Worm (Caenorhabditis elegans) whole organism, L4 larva: ENCODE measurements around the gene pmp-5.

Experiments used
- F10B5.3 ChIP-seq: sonication (generic microtip); optimal IDR thresholded peaks from 2 replicates; lab custom pipeline; 2016; ENCODE audit warnings: mild to moderate bottlenecking, missing genetic modification characterization, missing compliant biosample characterization
- F37D6.2 ChIP-seq: sonication (generic microtip); optimal IDR thresholded peaks from 2 replicates; lab custom pipeline; 2016; ENCODE audit warnings: mild to moderate bottlenecking, missing genetic modification characterization, missing compliant biosample characterization
- T26A8.4 ChIP-seq: fragments of 200-800 bp; sonication (Bioruptor generic); IDR thresholded peaks from 2 replicates; pipeline ENCODE4 v1.3.6; 2022; ENCODE audit warnings: missing genetic modification characterization, missing compliant biosample characterization
- Y48G9A.11 ChIP-seq: fragments of 200-800 bp; sonication (Bioruptor generic); IDR thresholded peaks from 2 replicates; pipeline ENCODE4 v1.3.6; 2022; ENCODE audit warnings: missing genetic modification reagents, missing genetic modification characterization, missing compliant biosample characterization
- ZK546.5 ChIP-seq, 2 experiments: sonication (generic microtip); optimal IDR thresholded peaks; 2 replicates each; lab custom pipeline; 2017; ENCODE audit warnings: missing biosample characterization in 2 of 2, missing genetic modification characterization in 2 of 2
- aha-1 ChIP-seq: fragments of 150-350 bp; peaks from one replicate; lab custom pipeline; 2014; ENCODE audit warnings: missing biosample characterization, missing genetic modification characterization
- aly-2 ChIP-seq: sonication (generic microtip); optimal IDR thresholded peaks from 2 replicates; lab custom pipeline; 2018; ENCODE audit warnings: missing biosample characterization, missing genetic modification characterization
- cey-2 ChIP-seq: sonication (generic microtip); optimal IDR thresholded peaks from 3 replicates; lab custom pipeline; 2017; ENCODE audit warnings: missing genetic modification characterization, mild to moderate bottlenecking, missing compliant biosample characterization, antibody characterized with exemption, borderline replicate concordance; ENCODE audit not compliant: insufficient read depth
- daf-16 ChIP-seq, 3 experiments: sonication (generic microtip); optimal IDR thresholded peaks; 2 replicates each; lab custom pipeline; 2016 to 2017; ENCODE audit warnings: missing genetic modification characterization in 3 of 3, missing genetic modification reagents in 3 of 3, mild to moderate bottlenecking in 2 of 3, missing compliant biosample characterization in 2 of 3, missing biosample characterization in 1 of 3, moderate library complexity in 1 of 3
- dmd-6 ChIP-seq: fragments of 200-800 bp; sonication (Bioruptor generic); IDR thresholded peaks from 2 replicates; pipeline ENCODE4 v1.3.6; 2022; ENCODE audit warnings: missing genetic modification reagents, missing genetic modification characterization, missing compliant biosample characterization
- dmd-8 ChIP-seq: fragments of 200-800 bp; sonication (Bioruptor generic); IDR thresholded peaks from 2 replicates; pipeline ENCODE4 v1.3.6; 2022; ENCODE audit warnings: missing genetic modification characterization, missing compliant biosample characterization
- dmd-9 ChIP-seq: fragments of 200-800 bp; sonication (Bioruptor generic); IDR thresholded peaks from 2 replicates; pipeline ENCODE4 v1.3.6; 2022; ENCODE audit warnings: missing genetic modification reagents, missing genetic modification characterization, missing compliant biosample characterization
- egl-27 ChIP-seq: sonication (generic microtip); optimal IDR thresholded peaks from 3 replicates; lab custom pipeline; 2017; ENCODE audit warnings: missing biosample characterization, missing genetic modification reagents, missing genetic modification characterization
- egl-43 ChIP-seq: fragments of 200-800 bp; sonication (Bioruptor generic); IDR thresholded peaks from 2 replicates; pipeline ENCODE4 v1.3.6; 2022; ENCODE audit warnings: missing genetic modification reagents, missing genetic modification characterization, missing compliant biosample characterization
- fkh-10 ChIP-seq: fragments of 150-350 bp; optimal IDR thresholded peaks from 2 replicates; lab custom pipeline; 2014; ENCODE audit warnings: missing biosample characterization, missing genetic modification reagents, missing genetic modification characterization
- fos-1 ChIP-seq: fragments of 150-350 bp; optimal IDR thresholded peaks from 2 replicates; lab custom pipeline; 2014; ENCODE audit warnings: missing biosample characterization, missing genetic modification characterization
- gei-8 ChIP-seq: fragments of 200-800 bp; sonication (Bioruptor generic); optimal IDR thresholded peaks from 2 replicates; lab custom pipeline; 2018; ENCODE audit warnings: mild to moderate bottlenecking, missing genetic modification characterization, missing compliant biosample characterization
- hif-1 ChIP-seq, 2 experiments: sonication (generic microtip); optimal IDR thresholded peaks; 2 replicates each; lab custom pipeline; 2016 to 2017; ENCODE audit warnings: missing compliant biosample characterization in 2 of 2, missing genetic modification characterization in 2 of 2, missing genetic modification reagents in 2 of 2, missing genotype in 2 of 2, mild to moderate bottlenecking in 1 of 2
- hlh-11 ChIP-seq: fragments of 200-800 bp; sonication (Bioruptor generic); optimal IDR thresholded peaks from 2 replicates; lab custom pipeline; 2018; ENCODE audit warnings: mild to moderate bottlenecking, missing genetic modification characterization, missing compliant biosample characterization
- lin-13 ChIP-seq: fragments of 150-350 bp; optimal IDR thresholded peaks from 2 replicates; lab custom pipeline; 2014; ENCODE audit warnings: missing biosample characterization, missing genetic modification reagents, missing genetic modification characterization
- lin-15B ChIP-seq: fragments of 150-350 bp; sonication (generic microtip); optimal IDR thresholded peaks from 3 replicates; lab custom pipeline; 2014; ENCODE audit warnings: missing biosample characterization, missing genetic modification characterization
- lin-38 ChIP-seq: fragments of 200-800 bp; sonication (Bioruptor generic); IDR thresholded peaks from 2 replicates; pipeline ENCODE4 v1.3.6; 2022; ENCODE audit warnings: missing genetic modification reagents, missing genetic modification characterization, missing compliant biosample characterization
- lin-39 ChIP-seq: fragments of 150-350 bp; optimal IDR thresholded peaks from 2 replicates; lab custom pipeline; 2014; ENCODE audit warnings: missing biosample characterization, missing genetic modification reagents, missing genetic modification characterization
- madf-5 ChIP-seq, 2 experiments: fragments of 200-800 bp; sonication (Bioruptor generic); IDR thresholded peaks; 2 replicates each; pipeline ENCODE4 v1.3.6; 2022; ENCODE audit warnings: missing compliant biosample characterization in 2 of 2, missing genetic modification characterization in 2 of 2
- mdl-1 ChIP-seq, 2 experiments: fragments of 150-350 bp in 1 of 2; sonication (generic microtip) in 1 of 2; optimal IDR thresholded peaks; 2 replicates each; lab custom pipeline; 2014 to 2017; ENCODE audit warnings: missing biosample characterization in 2 of 2, missing genetic modification characterization in 2 of 2
- mdt-29 ChIP-seq: fragments of 200-800 bp; sonication (Bioruptor generic); IDR thresholded peaks from 2 replicates; pipeline ENCODE4 v1.3.6; 2022; ENCODE audit warnings: missing genetic modification reagents, missing genetic modification characterization, missing compliant biosample characterization
- mes-2 ChIP-seq: sonication (generic microtip); optimal IDR thresholded peaks from 2 replicates; lab custom pipeline; 2016; ENCODE audit warnings: missing genotype, mild to moderate bottlenecking, missing genetic modification characterization, missing compliant biosample characterization; ENCODE audit not compliant: poor library complexity, severe bottlenecking
- nhr-102 ChIP-seq: sonication (generic microtip); optimal IDR thresholded peaks from 2 replicates; lab custom pipeline; 2016; ENCODE audit warnings: mild to moderate bottlenecking, missing genetic modification characterization, moderate library complexity, missing compliant biosample characterization
- nhr-237 ChIP-seq: sonication (generic microtip); optimal IDR thresholded peaks from 2 replicates; lab custom pipeline; 2017; ENCODE audit warnings: missing biosample characterization, missing genetic modification characterization
- nhr-28 ChIP-seq: fragments of 150-350 bp; optimal IDR thresholded peaks from 2 replicates; lab custom pipeline; 2014; ENCODE audit warnings: missing biosample characterization, missing genetic modification characterization
- nhr-42 ChIP-seq: fragments of 200-800 bp; sonication (Bioruptor generic); IDR thresholded peaks from 2 replicates; pipeline ENCODE4 v1.3.6; 2022; ENCODE audit warnings: missing genetic modification characterization, missing compliant biosample characterization
- php-3 ChIP-seq: fragments of 200-800 bp; sonication (Bioruptor generic); IDR thresholded peaks from 2 replicates; pipeline ENCODE4 v1.3.6; 2022; ENCODE audit warnings: missing genetic modification reagents, missing genetic modification characterization, missing compliant biosample characterization
- rbr-2 ChIP-seq: sonication (generic microtip); optimal IDR thresholded peaks from 2 replicates; lab custom pipeline; 2016; ENCODE audit warnings: missing genotype, missing genetic modification characterization, missing compliant biosample characterization
- saeg-2 ChIP-seq: fragments of 200-800 bp; sonication (Bioruptor generic); IDR thresholded peaks from 2 replicates; pipeline ENCODE4 v1.3.6; 2022; ENCODE audit warnings: missing genetic modification reagents, missing genetic modification characterization, missing compliant biosample characterization
- skn-1 ChIP-seq: fragments of 150-350 bp; optimal IDR thresholded peaks from 2 replicates; lab custom pipeline; 2014; ENCODE audit warnings: missing biosample characterization, missing genetic modification characterization
- snpc-1.2 ChIP-seq: fragments of 200-800 bp; sonication (Bioruptor generic); IDR thresholded peaks from 2 replicates; pipeline ENCODE4 v1.3.6; 2022; ENCODE audit warnings: missing genetic modification reagents, missing genetic modification characterization, missing compliant biosample characterization
- tag-97 ChIP-seq: fragments of 200-800 bp; sonication (Bioruptor generic); IDR thresholded peaks from 2 replicates; pipeline ENCODE4 v1.3.6; 2022; ENCODE audit warnings: missing genetic modification characterization, missing compliant biosample characterization
- unc-130 ChIP-seq: sonication (generic microtip); optimal IDR thresholded peaks from 2 replicates; lab custom pipeline; 2016; ENCODE audit warnings: missing genetic modification reagents, missing genetic modification characterization, missing compliant biosample characterization
- zag-1 ChIP-seq: fragments of 150-350 bp; optimal IDR thresholded peaks from 2 replicates; lab custom pipeline; 2014; ENCODE audit warnings: missing biosample characterization, missing genetic modification characterization
- ztf-7 ChIP-seq: fragments of 150-350 bp; optimal IDR thresholded peaks from 2 replicates; lab custom pipeline; 2014; ENCODE audit warnings: missing biosample characterization, missing genetic modification characterization

pmp-5 gene

ce11 chrV:6676158-6676849 is 10.7 kb upstream of the pmp-5 start, which contains the start of gene cest-34:
Gene cest-34 (plus strand): TSS chrV:6676799.
- no peak for TF ChIP-seq fkh-10 (GFP tag; lab: Kevin White, UChicago)
- TF ChIP-seq dmd-6 (GFP tag; lab: Robert Waterston, UW), result peak; percentile 83
- peak; percentile 17 for TF ChIP-seq aha-1 (tag; lab: Kevin White, UChicago)
- peak; percentile 29 for TF ChIP-seq hlh-11
- TF ChIP-seq cey-2 (tag; lab: Kevin White, UChicago), result no peak
- TF ChIP-seq ZK546.5 (tag; optimal IDR thresholded peaks at IDR 0.05; lab: Kevin White, UChicago), result no peak
- TF ChIP-seq F37D6.2 (tag; lab: Kevin White, UChicago), result no peak
- no peak for TF ChIP-seq Y48G9A.11 (GFP tag; lab: Robert Waterston, UW)
- TF ChIP-seq mdl-1 (tag; optimal IDR thresholded peaks at IDR 0.05; lab: Kevin White, UChicago), result no peak
- no peak for TF ChIP-seq mdt-29 (GFP tag; lab: Robert Waterston, UW)
- TF ChIP-seq nhr-28 (tag; lab: Kevin White, UChicago), result peak; percentile 76
- no peak for TF ChIP-seq madf-5 (GFP tag; IDR thresholded peaks at IDR 0.05; lab: Robert Waterston, UW)

ce11 chrV:6673967-6674366 is 8.4 kb upstream of the pmp-5 start, which contains the start of gene cest-31:
Gene cest-31 (plus strand): TSS chrV:6674267.
- no peak for TF ChIP-seq egl-27 (tag; lab: Kevin White, UChicago)
- no peak for TF ChIP-seq rbr-2 (tag; lab: Kevin White, UChicago)
- no peak for TF ChIP-seq dmd-9
- no peak for TF ChIP-seq daf-16 (GFP tag; optimal IDR thresholded peaks at IDR 0.05; lab: Kevin White, UChicago)
- TF ChIP-seq daf-16 (tag; optimal IDR thresholded peaks at IDR 0.05; lab: Kevin White, UChicago), result peak; percentile 24
- no peak for TF ChIP-seq snpc-1.2
- TF ChIP-seq zag-1 (tag; lab: Kevin White, UChicago), result no peak

- TF ChIP-seq fkh-10 (GFP tag; lab: Kevin White, UChicago) (no peak), mes-2 (no peak), nhr-237 (tag; lab: Kevin White, UChicago) (no peak), ztf-7 (no peak), lin-13 (GFP tag; lab: Kevin White, UChicago) (no peak), lin-15B (tag; lab: Kevin White, UChicago) (no peak), nhr-42 (GFP tag; lab: Robert Waterston, UW) (no peak), F10B5.3 (no peak), lin-39 (tag; lab: Kevin White, UChicago) (no peak)
Measured at ce11 chrV:6669520-6669919, 3.9 kb upstream of the pmp-5 start, which contains the start of gene cest-28. Gene cest-28 (plus strand): TSS chrV:6669820.

- TF ChIP-seq nhr-237 (tag; lab: Kevin White, UChicago), result no peak
- TF ChIP-seq lin-39 (tag; lab: Kevin White, UChicago), result no peak
- TF ChIP-seq lin-38 (GFP tag; lab: Robert Waterston, UW), result no peak
- no peak for TF ChIP-seq nhr-102 (tag; lab: Kevin White, UChicago)
- no peak for TF ChIP-seq dmd-8 (GFP tag; lab: Robert Waterston, UW)
- no peak for TF ChIP-seq hif-1 (tag; optimal IDR thresholded peaks at IDR 0.05; lab: Kevin White, UChicago)
- no peak for TF ChIP-seq mdt-29 (GFP tag; lab: Robert Waterston, UW)
- TF ChIP-seq tag-97 (GFP tag; lab: Robert Waterston, UW), result no peak
- TF ChIP-seq egl-43 (GFP tag; lab: Robert Waterston, UW), result no peak
- TF ChIP-seq T26A8.4 (GFP tag; lab: Robert Waterston, UW), result no peak
- TF ChIP-seq gei-8 (GFP tag; lab: Kevin White, UChicago), result no peak
- TF ChIP-seq skn-1, result no peak
- TF ChIP-seq php-3 (GFP tag; lab: Robert Waterston, UW), result no peak
- no peak for TF ChIP-seq fos-1 (tag; lab: Kevin White, UChicago)
- no peak for TF ChIP-seq saeg-2 (GFP tag; lab: Robert Waterston, UW)
- TF ChIP-seq nhr-28 (tag; lab: Kevin White, UChicago), result no peak
- TF ChIP-seq unc-130 (GFP tag; lab: Kevin White, UChicago), result no peak
- TF ChIP-seq aly-2 (tag; lab: Kevin White, UChicago), result no peak
Measured at ce11 chrV:6668741-6669140, 3.1 kb upstream of the pmp-5 start, which contains the start of gene str-180. Gene str-180 (minus strand): TSS chrV:6668841.
